Worm (Caenorhabditis elegans) whole organism, young adult: ENCODE results near the gene str-211.

Experiments
- F10E7.11 ChIP-seq: sonication (generic microtip); optimal IDR thresholded peaks from 2 replicates; lab custom pipeline; 2017; ENCODE audit warnings: mild to moderate bottlenecking, missing genetic modification characterization, moderate library complexity, missing compliant biosample characterization
- F22D6.2 ChIP-seq: sonication (generic microtip); optimal IDR thresholded peaks from 2 replicates; lab custom pipeline; 2016; ENCODE audit warnings: mild to moderate bottlenecking, missing genetic modification characterization, missing compliant biosample characterization
- F23B12.7 ChIP-seq: sonication (generic microtip); optimal IDR thresholded peaks from 2 replicates; lab custom pipeline; 2017; ENCODE audit warnings: missing genetic modification characterization, mild to moderate bottlenecking, missing compliant biosample characterization, antibody characterized with exemption, moderate library complexity; ENCODE audit not compliant: insufficient read depth
- K11D2.4 ChIP-seq: fragments of 200-800 bp; sonication (Bioruptor generic); IDR thresholded peaks from 2 replicates; pipeline ENCODE4 v1.3.6; 2022; ENCODE audit warnings: missing genetic modification reagents, missing genetic modification characterization, missing compliant biosample characterization
- T07F8.4 ChIP-seq: sonication (generic microtip); optimal IDR thresholded peaks from 2 replicates; lab custom pipeline; 2016; ENCODE audit warnings: mild to moderate bottlenecking, missing genetic modification characterization, moderate library complexity, missing compliant biosample characterization
- T26A5.8 ChIP-seq: sonication (generic microtip); optimal IDR thresholded peaks from 2 replicates; lab custom pipeline; 2016; ENCODE audit warnings: missing genetic modification characterization, missing compliant biosample characterization
- Y56A3A.18 ChIP-seq: fragments of 200-800 bp; sonication (Bioruptor generic); IDR thresholded peaks from 2 replicates; pipeline ENCODE4 v1.3.6; 2022; ENCODE audit warnings: missing genetic modification reagents, missing genetic modification characterization, missing compliant biosample characterization
- Y67H2A.10 ChIP-seq: fragments of 200-800 bp; sonication (Bioruptor generic); conservative IDR thresholded peaks from 2 replicates; pipeline ENCODE4 v1.3.6; 2022; ENCODE audit warnings: missing genetic modification reagents, missing genetic modification characterization, missing compliant biosample characterization
- Y95B8A.8 ChIP-seq: fragments of 200-800 bp; sonication (Bioruptor generic); IDR thresholded peaks from 2 replicates; pipeline ENCODE4 v1.3.6; 2022; ENCODE audit warnings: missing genetic modification reagents, missing genetic modification characterization, missing compliant biosample characterization
- aptf-2 ChIP-seq: fragments of 200-800 bp; sonication (Bioruptor generic); conservative IDR thresholded peaks from 2 replicates; pipeline ENCODE4 v1.3.6; 2022; ENCODE audit warnings: missing genetic modification reagents, missing genetic modification characterization, missing compliant biosample characterization
- aptf-3 ChIP-seq: fragments of 200-800 bp; sonication (Bioruptor generic); IDR thresholded peaks from 2 replicates; pipeline ENCODE4 v1.3.6; 2022; ENCODE audit warnings: missing genetic modification characterization, missing compliant biosample characterization
- atf-7 ChIP-seq: sonication (generic microtip); optimal IDR thresholded peaks from 2 replicates; lab custom pipeline; 2017; ENCODE audit warnings: mild to moderate bottlenecking, missing genetic modification characterization, missing compliant biosample characterization
- athp-1 ChIP-seq: sonication (generic microtip); optimal IDR thresholded peaks from 2 replicates; lab custom pipeline; 2017; ENCODE audit warnings: mild to moderate bottlenecking, missing genetic modification characterization, missing compliant biosample characterization
- attf-5 ChIP-seq: fragments of 200-800 bp; sonication (Bioruptor generic); optimal IDR thresholded peaks from 2 replicates; lab custom pipeline; 2018; ENCODE audit warnings: mild to moderate bottlenecking, missing genetic modification characterization, missing compliant biosample characterization
- attf-6 ChIP-seq: fragments of 200-800 bp; sonication (Bioruptor generic); IDR thresholded peaks from 2 replicates; pipeline ENCODE4 v1.3.6; 2022; ENCODE audit warnings: missing genetic modification reagents, missing genetic modification characterization, missing compliant biosample characterization
- cebp-1 ChIP-seq, 2 experiments: fragments of 200-800 bp in 1 of 2; sonication (Bioruptor generic) in 1 of 2; sonication (generic microtip) in 1 of 2; IDR thresholded peaks in 1 of 2; optimal IDR thresholded peaks in 1 of 2; 2 replicates each; pipeline versions ENCODE4 v1.3.6 to Lab custom; 2017 to 2022; ENCODE audit warnings: missing compliant biosample characterization in 2 of 2, missing genetic modification characterization in 2 of 2, mild to moderate bottlenecking in 1 of 2, missing genetic modification reagents in 1 of 2, moderate library complexity in 1 of 2
- ceh-91 ChIP-seq: fragments of 200-800 bp; sonication (Bioruptor generic); IDR thresholded peaks from 2 replicates; pipeline ENCODE4 v1.3.6; 2022; ENCODE audit warnings: missing genetic modification reagents, missing genetic modification characterization, missing compliant biosample characterization
- chd-7 ChIP-seq: sonication (generic microtip); optimal IDR thresholded peaks from 2 replicates; lab custom pipeline; 2016; ENCODE audit warnings: mild to moderate bottlenecking, missing genetic modification characterization, moderate library complexity, missing compliant biosample characterization
- dpff-1 ChIP-seq: sonication (generic microtip); optimal IDR thresholded peaks from 2 replicates; lab custom pipeline; 2017; ENCODE audit warnings: mild to moderate bottlenecking, missing genetic modification characterization, missing compliant biosample characterization
- fkh-3 ChIP-seq: sonication (generic microtip); optimal IDR thresholded peaks from 2 replicates; lab custom pipeline; 2016; ENCODE audit warnings: mild to moderate bottlenecking, missing genetic modification characterization, missing compliant biosample characterization
- gei-17 ChIP-seq: fragments of 200-800 bp; sonication (Bioruptor generic); optimal IDR thresholded peaks from 2 replicates; lab custom pipeline; 2018; ENCODE audit warnings: mild to moderate bottlenecking, missing genetic modification characterization, missing compliant biosample characterization
- hlh-26 ChIP-seq: fragments of 200-800 bp; sonication (Bioruptor generic); conservative IDR thresholded peaks from 2 replicates; pipeline ENCODE4 v1.3.6; 2022; ENCODE audit warnings: missing genetic modification reagents, missing genetic modification characterization, missing compliant biosample characterization
- hmg-1.2 ChIP-seq: fragments of 200-800 bp; sonication (Bioruptor generic); IDR thresholded peaks from 2 replicates; pipeline ENCODE4 v1.3.6; 2022; ENCODE audit warnings: missing genetic modification reagents, missing genetic modification characterization, missing compliant biosample characterization
- hmg-20 ChIP-seq: fragments of 200-800 bp; sonication (Bioruptor generic); IDR thresholded peaks from 2 replicates; pipeline ENCODE4 v1.3.6; 2022; ENCODE audit warnings: missing genetic modification reagents, missing genetic modification characterization, missing compliant biosample characterization
- hsf-1 ChIP-seq: fragments of 200-800 bp; sonication (Bioruptor generic); IDR thresholded peaks from 2 replicates; pipeline ENCODE4 v1.3.6; 2022; ENCODE audit warnings: missing genetic modification reagents, missing genetic modification characterization, missing compliant biosample characterization
- lag-1 ChIP-seq: fragments of 200-800 bp; sonication (Bioruptor generic); IDR thresholded peaks from 2 replicates; pipeline ENCODE4 v1.3.6; 2022; ENCODE audit warnings: missing genetic modification reagents, missing genetic modification characterization, missing compliant biosample characterization
- lin-40 ChIP-seq: sonication (generic microtip); optimal IDR thresholded peaks from 2 replicates; lab custom pipeline; 2016; ENCODE audit warnings: missing genetic modification characterization, mild to moderate bottlenecking, missing compliant biosample characterization, missing genotype, missing genetic modification reagents
- lsl-1 ChIP-seq: fragments of 200-800 bp; sonication (Bioruptor generic); optimal IDR thresholded peaks from 2 replicates; lab custom pipeline; 2018; ENCODE audit warnings: mild to moderate bottlenecking, missing genetic modification characterization, moderate library complexity, missing compliant biosample characterization
- lsy-27 ChIP-seq: sonication (generic microtip); optimal IDR thresholded peaks from 2 replicates; lab custom pipeline; 2017; ENCODE audit warnings: missing genetic modification characterization, mild to moderate bottlenecking, missing compliant biosample characterization, antibody characterized with exemption, missing genotype, borderline replicate concordance; ENCODE audit not compliant: insufficient read depth
- madf-6 ChIP-seq: fragments of 200-800 bp; sonication (Bioruptor generic); IDR thresholded peaks from 2 replicates; pipeline ENCODE4 v1.3.6; 2022; ENCODE audit warnings: missing genetic modification reagents, missing genetic modification characterization, missing compliant biosample characterization
- nhr-179 ChIP-seq: sonication (generic microtip); optimal IDR thresholded peaks from 2 replicates; lab custom pipeline; 2016; ENCODE audit warnings: mild to moderate bottlenecking, missing genetic modification characterization, missing compliant biosample characterization
- nhr-80 ChIP-seq: sonication (generic microtip); optimal IDR thresholded peaks from 2 replicates; lab custom pipeline; 2016; ENCODE audit warnings: missing genetic modification characterization, missing compliant biosample characterization
- tbp1 ChIP-seq: fragments of 200-800 bp; sonication (Bioruptor generic); optimal IDR thresholded peaks from 2 replicates; lab custom pipeline; 2018; ENCODE audit warnings: mild to moderate bottlenecking, missing genetic modification characterization, missing compliant biosample characterization
- tlf-1 ChIP-seq: fragments of 200-800 bp; sonication (Bioruptor generic); optimal IDR thresholded peaks from 2 replicates; lab custom pipeline; 2018; ENCODE audit warnings: mild to moderate bottlenecking, missing genetic modification characterization, missing compliant biosample characterization
- unc-130 ChIP-seq: sonication (generic microtip); optimal IDR thresholded peaks from 2 replicates; lab custom pipeline; 2016; ENCODE audit warnings: missing genetic modification reagents, missing genetic modification characterization, missing compliant biosample characterization
- zim-3 ChIP-seq: sonication (generic microtip); optimal IDR thresholded peaks from 2 replicates; lab custom pipeline; 2017; ENCODE audit warnings: mild to moderate bottlenecking, missing genetic modification characterization, moderate library complexity, missing compliant biosample characterization
- ztf-25 ChIP-seq: fragments of 200-800 bp; sonication (Bioruptor generic); IDR thresholded peaks from 2 replicates; pipeline ENCODE4 v1.3.6; 2022; ENCODE audit warnings: missing genetic modification reagents, missing genetic modification characterization, missing compliant biosample characterization
- ztf-6 ChIP-seq: fragments of 200-800 bp; sonication (Bioruptor generic); IDR thresholded peaks from 2 replicates; pipeline ENCODE4 v1.3.6; 2022; ENCODE audit warnings: missing genetic modification reagents, missing genetic modification characterization, missing compliant biosample characterization

Gene str-211

DNA sequence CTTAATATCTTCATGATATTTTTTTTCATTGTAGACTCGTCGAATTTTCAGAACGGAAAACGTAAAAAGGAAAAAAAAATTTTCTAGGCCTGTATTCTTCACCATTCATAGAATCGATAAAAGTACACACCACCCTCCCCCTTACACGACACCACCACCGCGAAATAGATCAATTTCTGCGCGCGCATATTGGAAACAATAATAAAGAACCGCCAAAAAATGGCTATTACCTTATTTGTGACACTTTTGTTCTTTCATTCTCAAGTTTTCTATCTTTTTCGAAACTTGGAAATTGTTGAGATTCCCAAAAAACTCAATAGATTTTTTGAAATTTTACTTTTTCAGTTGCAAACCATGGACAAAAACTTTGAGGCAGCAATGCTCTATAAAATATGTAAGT is 31.0 kb upstream of the str-211 start, which contains the start of gene F26G5.1 (continued):
- TF ChIP-seq hmg-1.2 = peak; percentile 22; the same call in 1 of the 2 replicates
- no peak for TF ChIP-seq athp-1 (tag; lab: Kevin White, UChicago)
- TF ChIP-seq, all 124 proteins: peak for 7

- no peak for TF ChIP-seq nhr-179 (tag; lab: Kevin White, UChicago)
- TF ChIP-seq fkh-3 = no peak
- TF ChIP-seq Y95B8A.8 = no peak
- no peak for TF ChIP-seq hlh-26 (GFP tag; lab: Robert Waterston, UW)
- no peak for TF ChIP-seq dpff-1
- no peak for TF ChIP-seq lin-40 (tag; lab: Kevin White, UChicago)
- no peak for TF ChIP-seq Y56A3A.18
- no peak for TF ChIP-seq hmg-20 (GFP tag; lab: Robert Waterston, UW)
- TF ChIP-seq attf-5 (GFP tag; lab: Kevin White, UChicago) = no peak
- TF ChIP-seq F23B12.7 (tag; lab: Kevin White, UChicago) = no peak
- TF ChIP-seq madf-6 (GFP tag; lab: Robert Waterston, UW) = no peak
- no peak for TF ChIP-seq ztf-6 (GFP tag; lab: Robert Waterston, UW)
- TF ChIP-seq atf-7 (tag; lab: Kevin White, UChicago) = no peak
- TF ChIP-seq lag-1 (GFP tag; lab: Robert Waterston, UW) = no peak
- TF ChIP-seq ztf-25 (GFP tag; lab: Robert Waterston, UW) = no peak
- TF ChIP-seq cebp-1 (GFP tag; IDR thresholded peaks at IDR 0.05; lab: Robert Waterston, UW) = no peak
- no peak for TF ChIP-seq cebp-1 (tag; optimal IDR thresholded peaks at IDR 0.05; lab: Kevin White, UChicago)
Observed at ce11 chrV:4974677-4975076, 30.6 kb upstream of the str-211 start, which contains the start of gene srsx-10. Gene srsx-10, minus strand, starts transcription at chrV:4974777.

DNA sequence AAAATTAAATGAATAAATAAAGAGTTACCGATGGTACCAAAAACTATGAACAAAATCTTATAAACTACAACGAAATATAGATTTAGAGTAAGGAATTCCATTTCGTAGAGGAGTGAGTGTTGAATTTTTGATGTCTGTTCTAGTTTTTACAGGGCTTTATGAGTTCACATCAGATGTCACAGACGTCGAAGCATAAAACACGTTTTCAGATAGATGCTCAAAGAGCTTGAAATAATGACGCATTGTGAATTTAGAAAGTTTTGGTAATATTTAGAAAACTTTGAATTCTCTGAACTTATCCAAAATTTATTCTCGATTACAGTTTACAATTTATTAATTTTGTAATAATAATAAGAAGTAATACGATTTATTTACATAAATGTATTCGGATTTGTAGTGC is 28.8 kb upstream of the str-211 start, which contains the start of gene srsx-9:
srsx-9 (minus strand) TSS at position 101 of the 400 bp plus-strand sequence.
- TF ChIP-seq T07F8.4 (tag; lab: Kevin White, UChicago) (no peak), chd-7 (tag; lab: Kevin White, UChicago) (no peak), attf-6 (GFP tag; lab: Robert Waterston, UW) (no peak), K11D2.4 (GFP tag; lab: Robert Waterston, UW) (no peak), Y67H2A.10 (GFP tag; lab: Robert Waterston, UW) (no peak), aptf-3 (GFP tag; lab: Robert Waterston, UW) (no peak), F23B12.7 (tag; lab: Kevin White, UChicago) (no peak), zim-3 (tag; lab: Kevin White, UChicago) (no peak), atf-7 (tag; lab: Kevin White, UChicago) (no peak), hsf-1 (GFP tag; lab: Robert Waterston, UW) (no peak), tlf-1 (GFP tag; lab: Kevin White, UChicago) (no peak), unc-130 (no peak), tbp1 (no peak), lsl-1 (no peak), lin-40 (tag; lab: Kevin White, UChicago) (no peak), lsy-27 (no peak), T26A5.8 (tag; lab: Kevin White, UChicago) (no peak), gei-17 (GFP tag; lab: Kevin White, UChicago) (no peak), F10E7.11 (tag; lab: Kevin White, UChicago) (no peak)
- TF ChIP-seq, all 124 proteins: peak for 0

- no peak for TF ChIP-seq hlh-26 (GFP tag; lab: Robert Waterston, UW)
- TF ChIP-seq ceh-91 = no peak
- no peak for TF ChIP-seq aptf-2 (GFP tag; lab: Robert Waterston, UW)
- no peak for TF ChIP-seq F22D6.2 (tag; lab: Kevin White, UChicago)
- TF ChIP-seq nhr-80 = peak; percentile 5
- TF ChIP-seq fkh-3 = no peak
- TF ChIP-seq T26A5.8 (tag; lab: Kevin White, UChicago) = no peak
Observed at ce11 chrV:4969503-4969902, 25.4 kb upstream of the str-211 start.
